Worm (Caenorhabditis elegans) whole organism, young adult: ENCODE data around the gene F02D8.4.

Experiments
- B0019.2 ChIP-seq: fragments of 200-800 bp; sonication (Bioruptor generic); conservative IDR thresholded peaks from 2 replicates; pipeline ENCODE4 v1.3.6; 2022; ENCODE audit warnings: missing genetic modification reagents, missing genetic modification characterization, missing compliant biosample characterization
- chd-7 ChIP-seq: sonication (generic microtip); optimal IDR thresholded peaks from 2 replicates; lab custom pipeline; 2016; ENCODE audit warnings: mild to moderate bottlenecking, missing genetic modification characterization, moderate library complexity, missing compliant biosample characterization
- dpff-1 ChIP-seq: sonication (generic microtip); optimal IDR thresholded peaks from 2 replicates; lab custom pipeline; 2017; ENCODE audit warnings: mild to moderate bottlenecking, missing genetic modification characterization, missing compliant biosample characterization
- egrh-3 ChIP-seq: fragments of 200-800 bp; sonication (Bioruptor generic); IDR thresholded peaks from 2 replicates; pipeline ENCODE4 v1.3.6; 2022; ENCODE audit warnings: missing genetic modification reagents, missing genetic modification characterization, missing compliant biosample characterization
- hmg-1.2 ChIP-seq: fragments of 200-800 bp; sonication (Bioruptor generic); IDR thresholded peaks from 2 replicates; pipeline ENCODE4 v1.3.6; 2022; ENCODE audit warnings: missing genetic modification reagents, missing genetic modification characterization, missing compliant biosample characterization
- lag-1 ChIP-seq: fragments of 200-800 bp; sonication (Bioruptor generic); IDR thresholded peaks from 2 replicates; pipeline ENCODE4 v1.3.6; 2022; ENCODE audit warnings: missing genetic modification reagents, missing genetic modification characterization, missing compliant biosample characterization
- lin-40 ChIP-seq: sonication (generic microtip); optimal IDR thresholded peaks from 2 replicates; lab custom pipeline; 2016; ENCODE audit warnings: missing genetic modification characterization, mild to moderate bottlenecking, missing compliant biosample characterization, missing genotype, missing genetic modification reagents
- mel-28 ChIP-seq: sonication (generic microtip); optimal IDR thresholded peaks from 2 replicates; lab custom pipeline; 2016; ENCODE audit warnings: borderline replicate concordance, mild to moderate bottlenecking, missing genetic modification characterization, missing compliant biosample characterization
- sdz-38 ChIP-seq: sonication (generic microtip); optimal IDR thresholded peaks from 2 replicates; lab custom pipeline; 2016; ENCODE audit warnings: missing genotype, missing genetic modification characterization, missing compliant biosample characterization

DNA sequence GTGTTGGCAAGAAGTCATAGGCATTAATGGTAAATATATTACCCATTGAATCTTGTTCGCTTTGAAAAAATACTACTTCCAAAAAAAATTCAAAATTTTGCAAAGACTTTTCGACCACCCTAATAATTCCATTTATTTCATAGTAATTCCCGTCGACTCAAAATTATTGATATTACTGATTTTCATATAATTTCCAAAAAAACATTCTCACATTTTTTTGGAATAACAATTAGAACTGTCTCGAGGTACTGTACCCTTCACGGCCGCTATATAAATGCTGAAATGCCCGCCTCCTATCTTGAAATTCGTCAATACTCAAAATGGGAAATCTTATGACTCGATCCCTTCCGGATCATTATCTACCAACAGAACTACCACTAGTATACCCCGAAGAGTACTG lies 38.9 kb downstream of the F02D8.4 start, which contains the start of gene F14H8.4:
- TF ChIP-seq hmg-1.2 (GFP tag; lab: Robert Waterston, UW) (no peak), lag-1 (GFP tag; lab: Robert Waterston, UW) (no peak), dpff-1 (tag; lab: Kevin White, UChicago) (no peak), B0019.2 (GFP tag; lab: Robert Waterston, UW) (no peak), lin-40 (tag; lab: Kevin White, UChicago) (no peak), chd-7 (tag; lab: Kevin White, UChicago) (no peak), sdz-38 (no peak), mel-28 (no peak), egrh-3 (no peak)
